Fruit fly (Drosophila melanogaster) S2 (cell line): Measurements from ENCODE around the gene VGlut.

ENCODE experiments used
- CG8478 ChIP-seq: fragments of >200 bp; optimal IDR thresholded peaks from 2 replicates; lab custom pipeline; 2018
- CTCF ChIP-seq, 2 experiments: fragments of >200 bp; optimal IDR thresholded peaks; 2 replicates each; lab custom pipeline; 2018

- TF ChIP-seq CTCF (optimal IDR thresholded peaks at IDR 0.05; lab: Kevin White, UChicago) (no peak), CG8478 (no peak)
These were observed 17.8 kb downstream of the VGlut start, which contains the start of gene CG34448 for dm6 chr2L:2417865-2418264.
